Worm (Caenorhabditis elegans) whole organism, L4 larva: ENCODE data around the gene T05H10.8.
A peak's percentile ranks its signal among the peaks of the same experiment; 100 is the strongest.

Experiments
- F49E8.2 ChIP-seq: sonication (generic microtip); optimal IDR thresholded peaks from 2 replicates; lab custom pipeline; 2016; ENCODE audit warnings: missing compliant biosample characterization, mild to moderate bottlenecking, missing genetic modification characterization, borderline replicate concordance
- T26A8.4 ChIP-seq: fragments of 200-800 bp; sonication (Bioruptor generic); IDR thresholded peaks from 2 replicates; pipeline ENCODE4 v1.3.6; 2022; ENCODE audit warnings: missing genetic modification characterization, missing compliant biosample characterization
- Y48G9A.11 ChIP-seq: fragments of 200-800 bp; sonication (Bioruptor generic); IDR thresholded peaks from 2 replicates; pipeline ENCODE4 v1.3.6; 2022; ENCODE audit warnings: missing genetic modification reagents, missing genetic modification characterization, missing compliant biosample characterization
- aha-1 ChIP-seq: fragments of 150-350 bp; peaks from one replicate; lab custom pipeline; 2014; ENCODE audit warnings: missing biosample characterization, missing genetic modification characterization
- aly-2 ChIP-seq: sonication (generic microtip); optimal IDR thresholded peaks from 2 replicates; lab custom pipeline; 2018; ENCODE audit warnings: missing biosample characterization, missing genetic modification characterization
- ama-1 ChIP-seq: fragments of 150-350 bp; optimal IDR thresholded peaks from 2 replicates; lab custom pipeline; 2014; ENCODE audit warnings: inconsistent platforms, mixed read lengths
- arid-1 ChIP-seq: fragments of 200-800 bp; sonication (Bioruptor generic); conservative IDR thresholded peaks from 2 replicates; pipeline ENCODE4 v1.3.6; 2022; ENCODE audit warnings: missing genetic modification reagents, missing genetic modification characterization, missing compliant biosample characterization
- cey-2 ChIP-seq: sonication (generic microtip); optimal IDR thresholded peaks from 3 replicates; lab custom pipeline; 2017; ENCODE audit warnings: missing genetic modification characterization, mild to moderate bottlenecking, missing compliant biosample characterization, antibody characterized with exemption, borderline replicate concordance; ENCODE audit not compliant: insufficient read depth
- daf-16 ChIP-seq, 3 experiments: sonication (generic microtip); optimal IDR thresholded peaks; 2 replicates each; lab custom pipeline; 2016 to 2017; ENCODE audit warnings: missing genetic modification characterization in 3 of 3, missing genetic modification reagents in 3 of 3, mild to moderate bottlenecking in 2 of 3, missing compliant biosample characterization in 2 of 3, missing biosample characterization in 1 of 3, moderate library complexity in 1 of 3
- dmd-6 ChIP-seq: fragments of 200-800 bp; sonication (Bioruptor generic); IDR thresholded peaks from 2 replicates; pipeline ENCODE4 v1.3.6; 2022; ENCODE audit warnings: missing genetic modification reagents, missing genetic modification characterization, missing compliant biosample characterization
- dmd-9 ChIP-seq: fragments of 200-800 bp; sonication (Bioruptor generic); IDR thresholded peaks from 2 replicates; pipeline ENCODE4 v1.3.6; 2022; ENCODE audit warnings: missing genetic modification reagents, missing genetic modification characterization, missing compliant biosample characterization
- dpl-1 ChIP-seq: fragments of 150-350 bp; optimal IDR thresholded peaks from 2 replicates; lab custom pipeline; 2014; ENCODE audit warnings: missing biosample characterization, missing genetic modification reagents, missing genetic modification characterization
- duxl-1 ChIP-seq: sonication (generic microtip); optimal IDR thresholded peaks from 2 replicates; lab custom pipeline; 2016; ENCODE audit warnings: mild to moderate bottlenecking, missing genetic modification characterization, moderate library complexity, missing compliant biosample characterization; ENCODE audit not compliant: poor library complexity
- dve-1 ChIP-seq: sonication (generic microtip); optimal IDR thresholded peaks from 2 replicates; lab custom pipeline; 2017; ENCODE audit warnings: antibody characterized with exemption, mild to moderate bottlenecking, missing genetic modification characterization, missing compliant biosample characterization; ENCODE audit not compliant: insufficient read depth
- hlh-11 ChIP-seq: fragments of 200-800 bp; sonication (Bioruptor generic); optimal IDR thresholded peaks from 2 replicates; lab custom pipeline; 2018; ENCODE audit warnings: mild to moderate bottlenecking, missing genetic modification characterization, missing compliant biosample characterization
- hlh-30 ChIP-seq: sonication (generic microtip); optimal IDR thresholded peaks from 2 replicates; lab custom pipeline; 2017; ENCODE audit warnings: antibody characterized with exemption, mild to moderate bottlenecking, missing genetic modification characterization, missing compliant biosample characterization; ENCODE audit not compliant: insufficient read depth
- hmg-1.1 ChIP-seq: fragments of 200-800 bp; sonication (Bioruptor generic); IDR thresholded peaks from 2 replicates; pipeline ENCODE4 v1.3.6; 2022; ENCODE audit warnings: missing genetic modification reagents, missing genetic modification characterization, missing compliant biosample characterization
- lin-13 ChIP-seq: fragments of 150-350 bp; optimal IDR thresholded peaks from 2 replicates; lab custom pipeline; 2014; ENCODE audit warnings: missing biosample characterization, missing genetic modification reagents, missing genetic modification characterization
- lin-38 ChIP-seq: fragments of 200-800 bp; sonication (Bioruptor generic); IDR thresholded peaks from 2 replicates; pipeline ENCODE4 v1.3.6; 2022; ENCODE audit warnings: missing genetic modification reagents, missing genetic modification characterization, missing compliant biosample characterization
- lsy-2 ChIP-seq, 2 experiments: fragments of 150-350 bp in 1 of 2; sonication (generic microtip) in 1 of 2; optimal IDR thresholded peaks; 2 replicates each; lab custom pipeline; 2014 to 2017; ENCODE audit warnings: missing biosample characterization in 2 of 2, missing genetic modification characterization in 2 of 2
- madf-5 ChIP-seq, 2 experiments: fragments of 200-800 bp; sonication (Bioruptor generic); IDR thresholded peaks; 2 replicates each; pipeline ENCODE4 v1.3.6; 2022; ENCODE audit warnings: missing compliant biosample characterization in 2 of 2, missing genetic modification characterization in 2 of 2
- mep-1 ChIP-seq: fragments of 150-350 bp; sonication (generic microtip); optimal IDR thresholded peaks from 3 replicates; lab custom pipeline; 2014; ENCODE audit warnings: missing biosample characterization, missing genetic modification characterization
- mes-2 ChIP-seq: sonication (generic microtip); optimal IDR thresholded peaks from 2 replicates; lab custom pipeline; 2016; ENCODE audit warnings: missing genotype, mild to moderate bottlenecking, missing genetic modification characterization, missing compliant biosample characterization; ENCODE audit not compliant: poor library complexity, severe bottlenecking
- mxl-2 ChIP-seq: fragments of 200-800 bp; sonication (Bioruptor generic); conservative IDR thresholded peaks from 2 replicates; pipeline ENCODE4 v1.3.6; 2022; ENCODE audit warnings: missing genetic modification reagents, missing genetic modification characterization, missing compliant biosample characterization
- nhr-102 ChIP-seq: sonication (generic microtip); optimal IDR thresholded peaks from 2 replicates; lab custom pipeline; 2016; ENCODE audit warnings: mild to moderate bottlenecking, missing genetic modification characterization, moderate library complexity, missing compliant biosample characterization
- nhr-11 ChIP-seq: fragments of 150-350 bp; optimal IDR thresholded peaks from 2 replicates; lab custom pipeline; 2014; ENCODE audit warnings: missing biosample characterization, missing genetic modification characterization
- nhr-237 ChIP-seq: sonication (generic microtip); optimal IDR thresholded peaks from 2 replicates; lab custom pipeline; 2017; ENCODE audit warnings: missing biosample characterization, missing genetic modification characterization
- nhr-25 ChIP-seq: sonication (generic microtip); optimal IDR thresholded peaks from 2 replicates; lab custom pipeline; 2017; ENCODE audit warnings: missing genetic modification characterization, mild to moderate bottlenecking, missing compliant biosample characterization, antibody characterized with exemption, moderate library complexity, borderline replicate concordance; ENCODE audit not compliant: insufficient read depth
- nhr-28 ChIP-seq: fragments of 150-350 bp; optimal IDR thresholded peaks from 2 replicates; lab custom pipeline; 2014; ENCODE audit warnings: missing biosample characterization, missing genetic modification characterization
- nhr-42 ChIP-seq: fragments of 200-800 bp; sonication (Bioruptor generic); IDR thresholded peaks from 2 replicates; pipeline ENCODE4 v1.3.6; 2022; ENCODE audit warnings: missing genetic modification characterization, missing compliant biosample characterization
- nhr-6 ChIP-seq: fragments of 150-350 bp; optimal IDR thresholded peaks from 2 replicates; lab custom pipeline; 2014; ENCODE audit warnings: missing biosample characterization, missing genetic modification characterization
- nhr-77 ChIP-seq: fragments of 150-350 bp; optimal IDR thresholded peaks from 2 replicates; lab custom pipeline; 2014; ENCODE audit warnings: missing biosample characterization, missing genetic modification characterization
- pqm-1 ChIP-seq: sonication (generic microtip); optimal IDR thresholded peaks from 2 replicates; lab custom pipeline; 2017; ENCODE audit warnings: missing biosample characterization, missing genetic modification characterization
- rbr-2 ChIP-seq: sonication (generic microtip); optimal IDR thresholded peaks from 2 replicates; lab custom pipeline; 2016; ENCODE audit warnings: missing genotype, missing genetic modification characterization, missing compliant biosample characterization
- snpc-1.2 ChIP-seq: fragments of 200-800 bp; sonication (Bioruptor generic); IDR thresholded peaks from 2 replicates; pipeline ENCODE4 v1.3.6; 2022; ENCODE audit warnings: missing genetic modification reagents, missing genetic modification characterization, missing compliant biosample characterization
- snpc-4 ChIP-seq: fragments of 150-350 bp; optimal IDR thresholded peaks from 2 replicates; lab custom pipeline; 2014; ENCODE audit warnings: missing biosample characterization, missing genetic modification characterization
- unc-62 ChIP-seq, 3 experiments: fragments of 150-350 bp in 1 of 3; sonication (generic microtip); optimal IDR thresholded peaks in 2 of 3; peaks in 1 of 3; 1 replicate in 1 of 3; 2 replicates in 2 of 3; lab custom pipeline; 2014 to 2017; ENCODE audit warnings: missing biosample characterization in 3 of 3, missing genetic modification characterization in 3 of 3, missing genetic modification reagents in 3 of 3, missing genotype in 1 of 3
- vab-7 ChIP-seq: fragments of 200-800 bp; sonication (Bioruptor generic); IDR thresholded peaks from 2 replicates; pipeline ENCODE4 v1.3.6; 2022; ENCODE audit warnings: missing genetic modification reagents, missing genetic modification characterization, missing compliant biosample characterization
- zip-11 ChIP-seq: fragments of 200-800 bp; sonication (Bioruptor generic); IDR thresholded peaks from 2 replicates; pipeline ENCODE4 v1.3.6; 2022; ENCODE audit warnings: missing genetic modification characterization, missing compliant biosample characterization

Gene T05H10.8

ce11 chrII:8086803-8087202, 27.9 kb downstream of the T05H10.8 start, which contains the start of gene K02C4.3 (continued):
- TF ChIP-seq nhr-6 (tag; lab: Kevin White, UChicago), result peak; percentile 51

ce11 chrII:8091528-8091927, 32.7 kb downstream of the T05H10.8 start:
- 0 out of 2 replicates have a peak, but pooled peaks have one; percentile 53 for TF ChIP-seq hmg-1.1 (GFP tag; lab: Robert Waterston, UW)
- no peak for TF ChIP-seq dmd-9 (GFP tag; lab: Robert Waterston, UW)
- TF ChIP-seq mes-2 (tag; lab: Kevin White, UChicago), result peak; percentile 77
- TF ChIP-seq mxl-2, result no peak
- no peak for TF ChIP-seq nhr-237
- TF ChIP-seq duxl-1, result peak; percentile 62
- TF ChIP-seq mep-1 (tag; lab: Kevin White, UChicago), result peak; percentile 75
- peak; percentile 37 for TF ChIP-seq nhr-11 (tag; lab: Kevin White, UChicago)
- peak; percentile 23 for TF ChIP-seq rbr-2
- TF ChIP-seq nhr-42, result no peak; the same call in 1 of the 2 replicates
- TF ChIP-seq lsy-2 (tag; optimal IDR thresholded peaks at IDR 0.05; lab: Kevin White, UChicago), result peak in 1 of 2 experiments; percentile 71
- TF ChIP-seq F49E8.2 (tag; lab: Kevin White, UChicago), result peak; percentile 60
- TF ChIP-seq cey-2 (tag; lab: Kevin White, UChicago), result no peak
- TF ChIP-seq nhr-28, result peak; percentile 0
- peak; percentile 10 for TF ChIP-seq nhr-6 (tag; lab: Kevin White, UChicago)
- peak; percentile 56 for TF ChIP-seq nhr-77 (tag; lab: Kevin White, UChicago)
- TF ChIP-seq lin-13, result peak; percentile 45
- TF ChIP-seq arid-1 (GFP tag; lab: Robert Waterston, UW), result 0 out of 2 replicates have a peak, but pooled peaks have one; percentile 13
- TF ChIP-seq dmd-6 (GFP tag; lab: Robert Waterston, UW), result peak; percentile 25; the same call in 1 of the 2 replicates
- TF ChIP-seq nhr-102, result peak; percentile 47
- TF ChIP-seq zip-11, result no peak
- peak; percentile 76 for TF ChIP-seq snpc-1.2
- TF ChIP-seq madf-5 (GFP tag; IDR thresholded peaks at IDR 0.05; lab: Robert Waterston, UW), result no peak
- peak; percentile 93 for TF ChIP-seq ama-1 (lab: Kevin White, UChicago)
- TF ChIP-seq hlh-11, result peak; percentile 56
- TF ChIP-seq daf-16 (GFP tag; optimal IDR thresholded peaks at IDR 0.05; lab: Kevin White, UChicago), result no peak
- peak; percentile 26 for TF ChIP-seq daf-16 (tag; optimal IDR thresholded peaks at IDR 0.05; lab: Kevin White, UChicago)
- TF ChIP-seq nhr-25, result peak; percentile 53
- TF ChIP-seq hlh-30, result peak; percentile 48
- TF ChIP-seq dve-1 (tag; lab: Kevin White, UChicago), result peak; percentile 67
- peak; percentile 71 for TF ChIP-seq lin-38 (GFP tag; lab: Robert Waterston, UW)
- TF ChIP-seq T26A8.4 (GFP tag; lab: Robert Waterston, UW), result peak; percentile 62
- peak; percentile 86 for TF ChIP-seq snpc-4
- TF ChIP-seq unc-62 (GFP tag; optimal IDR thresholded peaks at IDR 0.05 in 1 of 2; lab: Kevin White, UChicago), result peak in 1 of 2 experiments; percentile 19
- no peak for TF ChIP-seq unc-62 (tag; optimal IDR thresholded peaks at IDR 0.05; lab: Kevin White, UChicago)
- TF ChIP-seq aly-2, result no peak
- no peak for TF ChIP-seq vab-7 (GFP tag; lab: Robert Waterston, UW)
- peak; percentile 39 for TF ChIP-seq pqm-1 (tag; lab: Kevin White, UChicago)
- peak; percentile 90 for TF ChIP-seq aha-1
- TF ChIP-seq dpl-1, result peak; percentile 19
- TF ChIP-seq Y48G9A.11 (GFP tag; lab: Robert Waterston, UW), result peak; percentile 40; the same call in 1 of the 2 replicates
